Worm (Caenorhabditis elegans) whole organism, mixed stage, embryonic: ENCODE data around the gene F52C6.2.

Experiments used
- ces-1 ChIP-seq: fragments of 150-350 bp; optimal IDR thresholded peaks from 2 replicates; lab custom pipeline; 2014; ENCODE audit warnings: missing biosample characterization, missing genetic modification reagents, missing genetic modification characterization
- lsy-2 ChIP-seq: fragments of 150-350 bp; optimal IDR thresholded peaks from 2 replicates; lab custom pipeline; 2014; ENCODE audit warnings: missing biosample characterization, missing genetic modification characterization

DNA sequence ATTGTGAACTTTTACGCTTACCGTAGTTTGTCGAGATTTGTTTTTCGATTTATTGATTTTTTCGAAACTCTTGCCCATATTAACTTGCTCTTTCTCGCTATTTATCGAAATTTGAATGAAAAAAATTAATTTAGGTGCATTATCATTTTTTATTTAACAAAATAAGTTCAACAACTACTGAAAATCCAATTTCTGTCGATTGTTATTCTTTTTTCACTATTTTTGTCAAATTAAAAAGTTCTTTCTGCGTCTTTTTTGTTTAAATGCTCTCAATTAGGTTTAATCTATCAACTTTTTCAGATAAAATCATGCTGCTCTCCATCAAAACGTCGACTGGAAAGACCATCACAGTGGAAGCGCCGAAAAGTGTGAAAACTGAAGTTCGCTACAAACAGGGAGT, at the start of gene F52C6.2:
- TF ChIP-seq ces-1 (GFP tag; lab: Kevin White, UChicago) (no peak), lsy-2 (tag; lab: Kevin White, UChicago) (no peak)
